Fruit fly (Drosophila melanogaster): ENCODE measurements around the gene CG17991.
A peak's percentile ranks its signal among the peaks of the same experiment; 100 is the strongest.

The CG17991 gene

DNA sequence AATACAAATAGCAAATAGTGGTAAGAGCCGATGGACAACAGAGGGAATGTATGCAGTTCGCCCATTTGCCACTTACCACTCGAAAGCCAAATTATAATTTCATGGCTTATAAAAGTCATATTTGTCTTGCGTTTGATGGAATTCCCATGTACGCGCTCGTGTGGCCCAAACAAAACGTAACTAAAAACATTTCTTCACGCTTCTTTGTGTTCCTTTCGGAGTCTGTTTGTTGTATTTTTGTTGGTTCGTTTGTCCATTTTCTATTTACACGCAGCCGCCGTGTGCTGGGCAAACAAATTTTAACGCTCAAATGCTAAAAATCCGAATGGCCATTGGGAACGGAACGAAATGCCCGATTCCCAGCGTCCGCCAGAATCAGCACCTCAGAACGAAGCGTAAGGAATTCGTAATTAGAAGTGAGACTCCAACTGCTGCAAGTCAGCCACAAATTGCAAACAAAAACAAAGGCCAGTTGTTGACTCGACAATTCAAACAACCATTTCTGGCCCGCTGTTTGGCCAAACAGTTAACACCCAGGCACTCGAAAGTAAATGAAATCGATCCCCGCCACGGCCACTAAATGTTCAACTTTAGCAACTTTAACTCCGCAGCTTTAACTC lies 32.2 kb upstream of the CG17991 start (continued):
- TF ChIP-seq Ssrp (tag; optimal IDR thresholded peaks at IDR 0.05) = no peak
- TF ChIP-seq tio (GFP tag; optimal IDR thresholded peaks at IDR 0.05) = no peak
- TF ChIP-seq CG3838 (GFP tag; optimal IDR thresholded peaks at IDR 0.05) = no peak
- TF ChIP-seq Mes4 (GFP tag; optimal IDR thresholded peaks at IDR 0.05) = peak; percentile 37
- TF ChIP-seq jigr1 (GFP tag; IDR thresholded peaks at IDR 0.05) = no peak
- no peak for TF ChIP-seq Dip2 (GFP tag; IDR thresholded peaks at IDR 0.05)
- peak; percentile 27 for TF ChIP-seq NK7.1 (GFP tag; optimal IDR thresholded peaks at IDR 0.05)
- peak; percentile 4 for TF ChIP-seq dmrt11E (tag; optimal IDR thresholded peaks at IDR 0.05)
- peak; percentile 53 for TF ChIP-seq CG2202 (tag; optimal IDR thresholded peaks at IDR 0.05)
- no peak for TF ChIP-seq dimm (GFP tag; IDR thresholded peaks at IDR 0.05)
- no peak for TF ChIP-seq Dll (GFP tag; IDR thresholded peaks at IDR 0.05; ENCODE audit: partially characterized antibody)
- no peak for TF ChIP-seq dan (GFP tag; IDR thresholded peaks at IDR 0.05)
- TF ChIP-seq CG12942 (GFP tag; optimal IDR thresholded peaks at IDR 0.05) = peak; percentile 27
- TF ChIP-seq CG12299 (tag; optimal IDR thresholded peaks at IDR 0.05) = no peak
- no peak for TF ChIP-seq D (optimal IDR thresholded peaks at IDR 0.05)
- TF ChIP-seq D (GFP tag; optimal IDR thresholded peaks at IDR 0.05) = peak; percentile 70
- peak; percentile 38 for TF ChIP-seq tup (GFP tag; optimal IDR thresholded peaks at IDR 0.05)
- no peak for TF ChIP-seq knrl (GFP tag; IDR thresholded peaks at IDR 0.05; ENCODE audit: partially characterized antibody)
- TF ChIP-seq scrt (GFP tag; optimal IDR thresholded peaks at IDR 0.05) = no peak
- no peak for TF ChIP-seq CG17186 (GFP tag; optimal IDR thresholded peaks at IDR 0.05)
- peak; percentile 30 for TF ChIP-seq CG17385 (GFP tag; optimal IDR thresholded peaks at IDR 0.05)
- peak; percentile 21 for TF ChIP-seq ewg (GFP tag; optimal IDR thresholded peaks at IDR 0.05)
- no peak for TF ChIP-seq CG13123 (GFP tag; optimal IDR thresholded peaks at IDR 0.05)
- TF ChIP-seq Nf-YB (GFP tag; optimal IDR thresholded peaks at IDR 0.05) = peak; percentile 9
- TF ChIP-seq dpn (GFP tag; optimal IDR thresholded peaks at IDR 0.05) = peak in 1 of 2 experiments; percentile 9
- TF ChIP-seq Tbp (GFP tag; optimal IDR thresholded peaks at IDR 0.05) = no peak
- TF ChIP-seq sob (GFP tag; IDR thresholded peaks at IDR 0.05) = peak; percentile 49; the same call in 1 of the 2 replicates
- peak; percentile 22 for TF ChIP-seq CG13296 (GFP tag; optimal IDR thresholded peaks at IDR 0.05)
- TF ChIP-seq danr (GFP tag; IDR thresholded peaks at IDR 0.05) = no peak
- TF ChIP-seq CG3847 (GFP tag; IDR thresholded peaks at IDR 0.05) = peak; percentile 36
- TF ChIP-seq odd (GFP tag; optimal IDR thresholded peaks at IDR 0.05) = peak; percentile 57
- no peak for TF ChIP-seq sens-2 (GFP tag; IDR thresholded peaks at IDR 0.05)
- TF ChIP-seq CG12071 (GFP tag; optimal IDR thresholded peaks at IDR 0.05) = peak; percentile 64
- no peak for TF ChIP-seq Hsf (GFP tag; optimal IDR thresholded peaks at IDR 0.05)
- TF ChIP-seq CG16863 (GFP tag; optimal IDR thresholded peaks at IDR 0.05) = peak; percentile 43
- no peak for TF ChIP-seq Taf1 (GFP tag; IDR thresholded peaks at IDR 0.05)
- TF ChIP-seq CG10321 (GFP tag; IDR thresholded peaks at IDR 0.05) = no peak
- no peak for TF ChIP-seq CG6175 (GFP tag; IDR thresholded peaks at IDR 0.05)
- no peak for TF ChIP-seq Deaf1 (tag; optimal IDR thresholded peaks at IDR 0.05)
- peak; percentile 33; the same call in 1 of the 3 replicates for TF ChIP-seq B-H1 (GFP tag; IDR thresholded peaks at IDR 0.05)
- TF ChIP-seq corto (GFP tag; optimal IDR thresholded peaks at IDR 0.05) = no peak
- TF ChIP-seq BEAF-32 (GFP tag; optimal IDR thresholded peaks at IDR 0.05) = no peak
- TF ChIP-seq CG13424 (tag; optimal IDR thresholded peaks at IDR 0.05) = peak; percentile 22
- no peak for TF ChIP-seq CG1792 (GFP tag; optimal IDR thresholded peaks at IDR 0.05)
- TF ChIP-seq Sin3A (optimal IDR thresholded peaks at IDR 0.05) = no peak
- TF ChIP-seq run (tag; optimal IDR thresholded peaks at IDR 0.05) = no peak
- TF ChIP-seq insv (GFP tag; optimal IDR thresholded peaks at IDR 0.05) = no peak
- TF ChIP-seq CG31224 (GFP tag; IDR thresholded peaks at IDR 0.05) = no peak
- no peak for TF ChIP-seq ssp (GFP tag; IDR thresholded peaks at IDR 0.05)
- no peak for TF ChIP-seq wor (GFP tag; IDR thresholded peaks at IDR 0.05)
- no peak for TF ChIP-seq NfI (GFP tag; optimal IDR thresholded peaks at IDR 0.05)
- peak; percentile 79 for TF ChIP-seq Med (GFP tag)
